Worm (Caenorhabditis elegans) whole organism, L4 larva: Measurements from ENCODE around the gene irld-18.

Experiments used
- F26F4.8 ChIP-seq: fragments of 200-800 bp; sonication (Bioruptor generic); conservative IDR thresholded peaks from 2 replicates; pipeline ENCODE4 v1.3.6; 2022; ENCODE audit warnings: missing genetic modification characterization, missing compliant biosample characterization
- F37D6.2 ChIP-seq: sonication (generic microtip); optimal IDR thresholded peaks from 2 replicates; lab custom pipeline; 2016; ENCODE audit warnings: mild to moderate bottlenecking, missing genetic modification characterization, missing compliant biosample characterization
- R02D3.7 ChIP-seq: fragments of 150-350 bp; sonication (generic microtip); optimal IDR thresholded peaks from 3 replicates; lab custom pipeline; 2014; ENCODE audit warnings: missing biosample characterization, missing genetic modification characterization
- Y5F2A.4 ChIP-seq: fragments of 200-800 bp; sonication (Bioruptor generic); optimal IDR thresholded peaks from 2 replicates; lab custom pipeline; 2018; ENCODE audit warnings: mild to moderate bottlenecking, missing genetic modification characterization, missing compliant biosample characterization
- ZK546.5 ChIP-seq, 2 experiments: sonication (generic microtip); optimal IDR thresholded peaks; 2 replicates each; lab custom pipeline; 2017; ENCODE audit warnings: missing biosample characterization in 2 of 2, missing genetic modification characterization in 2 of 2
- aha-1 ChIP-seq: fragments of 150-350 bp; peaks from one replicate; lab custom pipeline; 2014; ENCODE audit warnings: missing biosample characterization, missing genetic modification characterization
- arid-1 ChIP-seq: fragments of 200-800 bp; sonication (Bioruptor generic); conservative IDR thresholded peaks from 2 replicates; pipeline ENCODE4 v1.3.6; 2022; ENCODE audit warnings: missing genetic modification reagents, missing genetic modification characterization, missing compliant biosample characterization
- ceh-32 ChIP-seq: sonication (generic microtip); optimal IDR thresholded peaks from 2 replicates; lab custom pipeline; 2016; ENCODE audit warnings: mild to moderate bottlenecking, missing genetic modification characterization, missing compliant biosample characterization; ENCODE audit not compliant: poor library complexity
- ceh-62 ChIP-seq: sonication (generic microtip); optimal IDR thresholded peaks from 2 replicates; lab custom pipeline; 2017; ENCODE audit warnings: missing biosample characterization, missing genetic modification characterization
- ces-1 ChIP-seq: fragments of 150-350 bp; sonication (generic microtip); optimal IDR thresholded peaks from 4 replicates; lab custom pipeline; 2014; ENCODE audit warnings: missing biosample characterization, missing genetic modification reagents, missing genetic modification characterization
- daf-12 ChIP-seq: fragments of 150-350 bp; optimal IDR thresholded peaks from 2 replicates; lab custom pipeline; 2014; ENCODE audit warnings: missing biosample characterization, missing genetic modification reagents, missing genetic modification characterization
- daf-16 ChIP-seq, 3 experiments: sonication (generic microtip); optimal IDR thresholded peaks; 2 replicates each; lab custom pipeline; 2016 to 2017; ENCODE audit warnings: missing genetic modification characterization in 3 of 3, missing genetic modification reagents in 3 of 3, mild to moderate bottlenecking in 2 of 3, missing compliant biosample characterization in 2 of 3, missing biosample characterization in 1 of 3, moderate library complexity in 1 of 3
- daf-8 ChIP-seq: fragments of 200-800 bp; sonication (Bioruptor generic); IDR thresholded peaks from 2 replicates; pipeline ENCODE4 v1.3.6; 2022; ENCODE audit warnings: missing genetic modification characterization, missing compliant biosample characterization
- dmd-6 ChIP-seq: fragments of 200-800 bp; sonication (Bioruptor generic); IDR thresholded peaks from 2 replicates; pipeline ENCODE4 v1.3.6; 2022; ENCODE audit warnings: missing genetic modification reagents, missing genetic modification characterization, missing compliant biosample characterization
- dmd-9 ChIP-seq: fragments of 200-800 bp; sonication (Bioruptor generic); IDR thresholded peaks from 2 replicates; pipeline ENCODE4 v1.3.6; 2022; ENCODE audit warnings: missing genetic modification reagents, missing genetic modification characterization, missing compliant biosample characterization
- dpl-1 ChIP-seq: fragments of 150-350 bp; optimal IDR thresholded peaks from 2 replicates; lab custom pipeline; 2014; ENCODE audit warnings: missing biosample characterization, missing genetic modification reagents, missing genetic modification characterization
- duxl-1 ChIP-seq: sonication (generic microtip); optimal IDR thresholded peaks from 2 replicates; lab custom pipeline; 2016; ENCODE audit warnings: mild to moderate bottlenecking, missing genetic modification characterization, moderate library complexity, missing compliant biosample characterization; ENCODE audit not compliant: poor library complexity
- dve-1 ChIP-seq: sonication (generic microtip); optimal IDR thresholded peaks from 2 replicates; lab custom pipeline; 2017; ENCODE audit warnings: antibody characterized with exemption, mild to moderate bottlenecking, missing genetic modification characterization, missing compliant biosample characterization; ENCODE audit not compliant: insufficient read depth
- fos-1 ChIP-seq: fragments of 150-350 bp; optimal IDR thresholded peaks from 2 replicates; lab custom pipeline; 2014; ENCODE audit warnings: missing biosample characterization, missing genetic modification characterization
- hlh-30 ChIP-seq: sonication (generic microtip); optimal IDR thresholded peaks from 2 replicates; lab custom pipeline; 2017; ENCODE audit warnings: antibody characterized with exemption, mild to moderate bottlenecking, missing genetic modification characterization, missing compliant biosample characterization; ENCODE audit not compliant: insufficient read depth
- hmg-1.1 ChIP-seq: fragments of 200-800 bp; sonication (Bioruptor generic); IDR thresholded peaks from 2 replicates; pipeline ENCODE4 v1.3.6; 2022; ENCODE audit warnings: missing genetic modification reagents, missing genetic modification characterization, missing compliant biosample characterization
- jun-1 ChIP-seq: fragments of 150-350 bp; optimal IDR thresholded peaks from 2 replicates; lab custom pipeline; 2014; ENCODE audit warnings: missing biosample characterization, missing genetic modification reagents, missing genetic modification characterization
- lin-1 ChIP-seq: fragments of 200-800 bp; sonication (Bioruptor generic); IDR thresholded peaks from 2 replicates; pipeline ENCODE4 v1.3.6; 2022; ENCODE audit warnings: missing genetic modification reagents, missing genetic modification characterization, missing compliant biosample characterization
- lin-13 ChIP-seq: fragments of 150-350 bp; optimal IDR thresholded peaks from 2 replicates; lab custom pipeline; 2014; ENCODE audit warnings: missing biosample characterization, missing genetic modification reagents, missing genetic modification characterization
- lin-38 ChIP-seq: fragments of 200-800 bp; sonication (Bioruptor generic); IDR thresholded peaks from 2 replicates; pipeline ENCODE4 v1.3.6; 2022; ENCODE audit warnings: missing genetic modification reagents, missing genetic modification characterization, missing compliant biosample characterization
- lin-39 ChIP-seq: fragments of 150-350 bp; optimal IDR thresholded peaks from 2 replicates; lab custom pipeline; 2014; ENCODE audit warnings: missing biosample characterization, missing genetic modification reagents, missing genetic modification characterization
- lsy-2 ChIP-seq, 2 experiments: fragments of 150-350 bp in 1 of 2; sonication (generic microtip) in 1 of 2; optimal IDR thresholded peaks; 2 replicates each; lab custom pipeline; 2014 to 2017; ENCODE audit warnings: missing biosample characterization in 2 of 2, missing genetic modification characterization in 2 of 2
- madf-9 ChIP-seq: fragments of 200-800 bp; sonication (Bioruptor generic); conservative IDR thresholded peaks from 2 replicates; pipeline ENCODE4 v1.3.6; 2022; ENCODE audit warnings: missing genetic modification reagents, missing genetic modification characterization, missing compliant biosample characterization
- mep-1 ChIP-seq: fragments of 150-350 bp; sonication (generic microtip); optimal IDR thresholded peaks from 3 replicates; lab custom pipeline; 2014; ENCODE audit warnings: missing biosample characterization, missing genetic modification characterization
- mes-2 ChIP-seq: sonication (generic microtip); optimal IDR thresholded peaks from 2 replicates; lab custom pipeline; 2016; ENCODE audit warnings: missing genotype, mild to moderate bottlenecking, missing genetic modification characterization, missing compliant biosample characterization; ENCODE audit not compliant: poor library complexity, severe bottlenecking
- nhr-237 ChIP-seq: sonication (generic microtip); optimal IDR thresholded peaks from 2 replicates; lab custom pipeline; 2017; ENCODE audit warnings: missing biosample characterization, missing genetic modification characterization
- nhr-25 ChIP-seq: sonication (generic microtip); optimal IDR thresholded peaks from 2 replicates; lab custom pipeline; 2017; ENCODE audit warnings: missing genetic modification characterization, mild to moderate bottlenecking, missing compliant biosample characterization, antibody characterized with exemption, moderate library complexity, borderline replicate concordance; ENCODE audit not compliant: insufficient read depth
- nhr-42 ChIP-seq: fragments of 200-800 bp; sonication (Bioruptor generic); IDR thresholded peaks from 2 replicates; pipeline ENCODE4 v1.3.6; 2022; ENCODE audit warnings: missing genetic modification characterization, missing compliant biosample characterization
- nhr-48 ChIP-seq: sonication (generic microtip); optimal IDR thresholded peaks from 2 replicates; lab custom pipeline; 2016; ENCODE audit warnings: mild to moderate bottlenecking, missing genetic modification characterization, missing compliant biosample characterization
- php-3 ChIP-seq: fragments of 200-800 bp; sonication (Bioruptor generic); IDR thresholded peaks from 2 replicates; pipeline ENCODE4 v1.3.6; 2022; ENCODE audit warnings: missing genetic modification reagents, missing genetic modification characterization, missing compliant biosample characterization
- rbr-2 ChIP-seq: sonication (generic microtip); optimal IDR thresholded peaks from 2 replicates; lab custom pipeline; 2016; ENCODE audit warnings: missing genotype, missing genetic modification characterization, missing compliant biosample characterization
- snpc-1.2 ChIP-seq: fragments of 200-800 bp; sonication (Bioruptor generic); IDR thresholded peaks from 2 replicates; pipeline ENCODE4 v1.3.6; 2022; ENCODE audit warnings: missing genetic modification reagents, missing genetic modification characterization, missing compliant biosample characterization
- tag-97 ChIP-seq: fragments of 200-800 bp; sonication (Bioruptor generic); IDR thresholded peaks from 2 replicates; pipeline ENCODE4 v1.3.6; 2022; ENCODE audit warnings: missing genetic modification characterization, missing compliant biosample characterization
- tra-1 ChIP-seq: fragments of 200-800 bp; sonication (Bioruptor generic); IDR thresholded peaks from 2 replicates; pipeline ENCODE4 v1.3.6; 2022; ENCODE audit warnings: missing genetic modification reagents, missing genetic modification characterization, missing compliant biosample characterization
- unc-62 ChIP-seq, 3 experiments: fragments of 150-350 bp in 1 of 3; sonication (generic microtip); optimal IDR thresholded peaks in 2 of 3; peaks in 1 of 3; 1 replicate in 1 of 3; 2 replicates in 2 of 3; lab custom pipeline; 2014 to 2017; ENCODE audit warnings: missing biosample characterization in 3 of 3, missing genetic modification characterization in 3 of 3, missing genetic modification reagents in 3 of 3, missing genotype in 1 of 3
- vab-7 ChIP-seq: fragments of 200-800 bp; sonication (Bioruptor generic); IDR thresholded peaks from 2 replicates; pipeline ENCODE4 v1.3.6; 2022; ENCODE audit warnings: missing genetic modification reagents, missing genetic modification characterization, missing compliant biosample characterization
- zag-1 ChIP-seq: fragments of 150-350 bp; optimal IDR thresholded peaks from 2 replicates; lab custom pipeline; 2014; ENCODE audit warnings: missing biosample characterization, missing genetic modification characterization
- zip-11 ChIP-seq: fragments of 200-800 bp; sonication (Bioruptor generic); IDR thresholded peaks from 2 replicates; pipeline ENCODE4 v1.3.6; 2022; ENCODE audit warnings: missing genetic modification characterization, missing compliant biosample characterization
- zip-2 ChIP-seq: fragments of 150-350 bp; optimal IDR thresholded peaks from 2 replicates; lab custom pipeline; 2014; ENCODE audit warnings: missing biosample characterization, missing genetic modification characterization
- ztf-7 ChIP-seq: fragments of 150-350 bp; optimal IDR thresholded peaks from 2 replicates; lab custom pipeline; 2014; ENCODE audit warnings: missing biosample characterization, missing genetic modification characterization

The irld-18 gene

ce11 chrIV:14611892-14612497 lies 31.2 kb upstream of the irld-18 start:
- TF ChIP-seq nhr-25 (peak; percentile 53), unc-62 (GFP tag; optimal IDR thresholded peaks at IDR 0.05 in 1 of 2; lab: Kevin White, UChicago) (peak in 1 of 2 experiments; percentile 95), unc-62 (tag; optimal IDR thresholded peaks at IDR 0.05; lab: Kevin White, UChicago) (no peak), fos-1 (tag; lab: Kevin White, UChicago) (no peak), mes-2 (tag; lab: Kevin White, UChicago) (no peak), dmd-6 (GFP tag; lab: Robert Waterston, UW) (0 out of 2 replicates have a peak, but pooled peaks have one; percentile 5), ztf-7 (tag; lab: Kevin White, UChicago) (no peak), aha-1 (tag; lab: Kevin White, UChicago) (peak; percentile 75), ces-1 (no peak), hlh-30 (tag; lab: Kevin White, UChicago) (peak; percentile 81), dve-1 (tag; lab: Kevin White, UChicago) (no peak)
- TF ChIP-seq, all 104 proteins: peak for 5

- TF ChIP-seq daf-12 (no peak), jun-1 (tag; lab: Kevin White, UChicago) (peak; percentile 32), php-3 (GFP tag; lab: Robert Waterston, UW) (no peak), ceh-62 (tag; lab: Kevin White, UChicago) (no peak), tag-97 (GFP tag; lab: Robert Waterston, UW) (no peak), rbr-2 (tag; lab: Kevin White, UChicago) (peak; percentile 6), dmd-9 (GFP tag; lab: Robert Waterston, UW) (no peak; the same call in 1 of the 2 replicates), Y5F2A.4 (GFP tag; lab: Kevin White, UChicago) (no peak), vab-7 (GFP tag; lab: Robert Waterston, UW) (0 out of 2 replicates have a peak, but pooled peaks have one; percentile 14), lin-1 (no peak), arid-1 (0 out of 2 replicates have a peak, but pooled peaks have one; percentile 4), ZK546.5 (tag; optimal IDR thresholded peaks at IDR 0.05; lab: Kevin White, UChicago) (no peak), zag-1 (tag; lab: Kevin White, UChicago) (no peak), daf-16 (GFP tag; optimal IDR thresholded peaks at IDR 0.05; lab: Kevin White, UChicago) (peak; percentile 47 to 51), daf-16 (tag; optimal IDR thresholded peaks at IDR 0.05; lab: Kevin White, UChicago) (peak; percentile 80), ceh-32 (tag; lab: Kevin White, UChicago) (no peak), lin-39 (no peak), F37D6.2 (no peak), F26F4.8 (GFP tag; lab: Robert Waterston, UW) (no peak), lsy-2 (tag; optimal IDR thresholded peaks at IDR 0.05; lab: Kevin White, UChicago) (peak; percentile 36 to 61), lin-38 (GFP tag; lab: Robert Waterston, UW) (peak; percentile 53; the same call in 1 of the 2 replicates), aha-1 (tag; lab: Kevin White, UChicago) (peak; percentile 98), nhr-48 (tag; lab: Kevin White, UChicago) (peak; percentile 93), tra-1 (GFP tag; lab: Robert Waterston, UW) (peak; percentile 36; the same call in 1 of the 2 replicates), nhr-237 (tag; lab: Kevin White, UChicago) (no peak), zip-2 (no peak), lin-13 (GFP tag; lab: Kevin White, UChicago) (peak; percentile 22), zip-11 (no peak), dpl-1 (GFP tag; lab: Kevin White, UChicago) (peak; percentile 5), madf-9 (GFP tag; lab: Robert Waterston, UW) (no peak), hmg-1.1 (GFP tag; lab: Robert Waterston, UW) (peak; percentile 7; the same call in 1 of the 2 replicates), dmd-6 (GFP tag; lab: Robert Waterston, UW) (peak; percentile 95), snpc-1.2 (peak; percentile 99), duxl-1 (tag; lab: Kevin White, UChicago) (peak; percentile 38), nhr-42 (no peak), mep-1 (tag; lab: Kevin White, UChicago) (peak; percentile 73), daf-8 (GFP tag; lab: Robert Waterston, UW) (no peak), R02D3.7 (tag; lab: Kevin White, UChicago) (no peak)
These were observed 30.3 kb upstream of the irld-18 start for ce11 chrIV:14610942-14611724.
